Worm (Caenorhabditis elegans): Measurements from ENCODE around the gene spon-1.

The spon-1 gene

ce11 chrII:7099231-7099630, 17.1 kb upstream of the spon-1 start:
- TF ChIP-seq W03F9.2 (tag; optimal IDR thresholded peaks at IDR 0.05) = no peak
- no peak for TF ChIP-seq him-1 (tag; optimal IDR thresholded peaks at IDR 0.05)
- TF ChIP-seq dao-5 (tag; optimal IDR thresholded peaks at IDR 0.05) = no peak

- TF ChIP-seq him-1 (tag; optimal IDR thresholded peaks at IDR 0.05) (no peak), dao-5 (tag; optimal IDR thresholded peaks at IDR 0.05) (no peak), W03F9.2 (tag; optimal IDR thresholded peaks at IDR 0.05) (no peak)
These were observed 15.5 kb upstream of the spon-1 start, which contains the start of gene mmaa-1 for ce11 chrII:7100838-7101237. Gene mmaa-1 (minus strand): TSS chrII:7101165.

ce11 chrII:7102288-7102687, 14.1 kb upstream of the spon-1 start:
- TF ChIP-seq him-1 (tag; optimal IDR thresholded peaks at IDR 0.05) (no peak), W03F9.2 (tag; optimal IDR thresholded peaks at IDR 0.05) (no peak), dao-5 (tag; optimal IDR thresholded peaks at IDR 0.05) (no peak)

ce11 chrII:7103111-7103510, 13.2 kb upstream of the spon-1 start:
- TF ChIP-seq him-1 (tag; optimal IDR thresholded peaks at IDR 0.05) = no peak

- TF ChIP-seq W03F9.2 (tag; optimal IDR thresholded peaks at IDR 0.05) = peak; percentile 86
- no peak for TF ChIP-seq dao-5 (tag; optimal IDR thresholded peaks at IDR 0.05)
- peak; percentile 37 for TF ChIP-seq him-1 (tag; optimal IDR thresholded peaks at IDR 0.05)
These were observed 11.4 kb upstream of the spon-1 start, which contains the start of the genes farl-11 and rpl-33 for ce11 chrII:7104794-7105613. Gene farl-11 (minus strand): TSS chrII:7105035. Gene rpl-33 (plus strand): TSS chrII:7105563.

- no peak for TF ChIP-seq dao-5 (tag; optimal IDR thresholded peaks at IDR 0.05)
- TF ChIP-seq W03F9.2 (tag; optimal IDR thresholded peaks at IDR 0.05) = no peak
- no peak for TF ChIP-seq him-1 (tag; optimal IDR thresholded peaks at IDR 0.05)
These were observed 10.0 kb upstream of the spon-1 start for ce11 chrII:7106313-7106712.

ce11 chrII:7109956-7110355, 6.4 kb upstream of the spon-1 start, which contains the start of gene F10E7.9:
Gene F10E7.9 (minus strand): TSS chrII:7110056.
- TF ChIP-seq W03F9.2 (tag; optimal IDR thresholded peaks at IDR 0.05) (no peak), him-1 (tag; optimal IDR thresholded peaks at IDR 0.05) (no peak), dao-5 (tag; optimal IDR thresholded peaks at IDR 0.05) (no peak)

ce11 chrII:7111012-7111656, 5.2 kb upstream of the spon-1 start:
- no peak for TF ChIP-seq dao-5 (tag; optimal IDR thresholded peaks at IDR 0.05)
- TF ChIP-seq W03F9.2 (tag; optimal IDR thresholded peaks at IDR 0.05) = no peak
- no peak for TF ChIP-seq him-1 (tag; optimal IDR thresholded peaks at IDR 0.05)

- peak; percentile 51 for TF ChIP-seq him-1 (tag; optimal IDR thresholded peaks at IDR 0.05)
- TF ChIP-seq W03F9.2 (tag; optimal IDR thresholded peaks at IDR 0.05) = no peak
- no peak for TF ChIP-seq dao-5 (tag; optimal IDR thresholded peaks at IDR 0.05)
These were observed 4.7 kb upstream of the spon-1 start, which contains the start of gene F10E7.5 for ce11 chrII:7111657-7112049. Gene F10E7.5 (plus strand): TSS chrII:7111978.

ce11 chrII:7112780-7113179, 3.6 kb upstream of the spon-1 start, which contains the start of gene F10E7.6:
Gene F10E7.6 (plus strand): TSS chrII:7113080.
- TF ChIP-seq dao-5 (tag; optimal IDR thresholded peaks at IDR 0.05) (no peak), him-1 (tag; optimal IDR thresholded peaks at IDR 0.05) (no peak), W03F9.2 (tag; optimal IDR thresholded peaks at IDR 0.05) (no peak)

- TF ChIP-seq W03F9.2 (tag; optimal IDR thresholded peaks at IDR 0.05) = no peak
- no peak for TF ChIP-seq him-1 (tag; optimal IDR thresholded peaks at IDR 0.05)
- no peak for TF ChIP-seq dao-5 (tag; optimal IDR thresholded peaks at IDR 0.05)
These were observed 719 bp upstream of the spon-1 start, which contains the start of gene cutl-5 for ce11 chrII:7115638-7116037. Gene cutl-5 (minus strand): TSS chrII:7115906.

- TF ChIP-seq him-1 (tag; optimal IDR thresholded peaks at IDR 0.05) (no peak), dao-5 (tag; optimal IDR thresholded peaks at IDR 0.05) (no peak), W03F9.2 (tag; optimal IDR thresholded peaks at IDR 0.05) (no peak)
These were observed 3.2 kb downstream of the spon-1 start for ce11 chrII:7119525-7119924.

ce11 chrII:7121762-7122292, 5.5 kb downstream of the spon-1 start, which contains the start of gene F10E7.2:
Gene F10E7.2 (plus strand): TSS chrII:7122242.
- TF ChIP-seq dao-5 (tag; optimal IDR thresholded peaks at IDR 0.05) (no peak), W03F9.2 (tag; optimal IDR thresholded peaks at IDR 0.05) (no peak), him-1 (tag; optimal IDR thresholded peaks at IDR 0.05) (no peak)
